Fruit fly (Drosophila melanogaster) whole organism, embryonic: Measurements from ENCODE around the gene CG9297.

Experiments
- Asciz ChIP-seq: fragments of 200-800 bp; sonication (Bioruptor generic); optimal IDR thresholded peaks from 2 replicates; lab custom pipeline; 2017; ENCODE audit warnings: missing biosample characterization, mild to moderate bottlenecking, missing genetic modification characterization, missing genetic modification reagents
- Atf6 ChIP-seq: fragments of 200-800 bp; sonication (Bioruptor generic); IDR thresholded peaks from 2 replicates; pipeline ENCODE4 v1.3.6; 2022; ENCODE audit warnings: missing biosample characterization, missing genetic modification characterization
- B-H2 ChIP-seq: fragments of 200-800 bp; sonication (Bioruptor generic); optimal IDR thresholded peaks from 2 replicates; lab custom pipeline; 2018; ENCODE audit warnings: missing biosample characterization, mild to moderate bottlenecking, missing genetic modification characterization
- CG12659 ChIP-seq: fragments of 200-800 bp; sonication (Bioruptor generic); optimal IDR thresholded peaks from 3 replicates; lab custom pipeline; 2017; ENCODE audit warnings: mild to moderate bottlenecking, missing biosample characterization, missing genetic modification reagents, missing genetic modification characterization
- CG12942 ChIP-seq: fragments of 200-800 bp; sonication (Bioruptor generic); optimal IDR thresholded peaks from 3 replicates; lab custom pipeline; 2016; ENCODE audit warnings: missing biosample characterization, missing genetic modification characterization
- CG13296 ChIP-seq: fragments of 200-800 bp; sonication (Bioruptor generic); optimal IDR thresholded peaks from 3 replicates; lab custom pipeline; 2018; ENCODE audit warnings: missing biosample characterization, mild to moderate bottlenecking, missing genetic modification characterization
- CG15601 ChIP-seq: fragments of 200-800 bp; sonication (Bioruptor generic); optimal IDR thresholded peaks from 3 replicates; lab custom pipeline; 2019; ENCODE audit warnings: missing biosample characterization, mild to moderate bottlenecking, missing genetic modification characterization, moderate library complexity
- CG17912 ChIP-seq: fragments of 200-800 bp; sonication (Bioruptor generic); optimal IDR thresholded peaks from 2 replicates; lab custom pipeline; 2018; ENCODE audit warnings: missing biosample characterization, mild to moderate bottlenecking, missing genetic modification characterization
- CG3163 ChIP-seq: fragments of 200-800 bp; sonication (Bioruptor generic); optimal IDR thresholded peaks from 3 replicates; lab custom pipeline; 2016; ENCODE audit warnings: missing biosample characterization, missing genetic modification characterization
- CG4617 ChIP-seq: fragments of 200-800 bp; sonication (Bioruptor generic); optimal IDR thresholded peaks from 3 replicates; lab custom pipeline; 2016; ENCODE audit warnings: missing biosample characterization, missing genetic modification characterization, borderline replicate concordance
- CG6654 ChIP-seq: fragments of 200-800 bp; sonication (Bioruptor generic); optimal IDR thresholded peaks from 2 replicates; lab custom pipeline; 2017; ENCODE audit warnings: missing biosample characterization, mild to moderate bottlenecking, missing genetic modification characterization
- CG7839 ChIP-seq: fragments of 200-800 bp; sonication (Bioruptor generic); optimal IDR thresholded peaks from 3 replicates; lab custom pipeline; 2018; ENCODE audit warnings: missing biosample characterization, mild to moderate bottlenecking, missing genetic modification characterization, moderate library complexity
- CG8281 ChIP-seq: fragments of 200-800 bp; sonication (Bioruptor generic); optimal IDR thresholded peaks from 2 replicates; lab custom pipeline; 2018; ENCODE audit warnings: missing biosample characterization, mild to moderate bottlenecking, missing genetic modification characterization, moderate library complexity
- CG8290 ChIP-seq, 3 experiments: fragments of 200-800 bp; sonication (Bioruptor generic); optimal IDR thresholded peaks; 2 replicates each; lab custom pipeline; 2016 to 2019; ENCODE audit warnings: missing biosample characterization in 3 of 3, missing genetic modification characterization in 3 of 3, mild to moderate bottlenecking in 2 of 3, moderate library complexity in 1 of 3
- CrebB ChIP-seq: fragments of 200-800 bp; sonication (Bioruptor generic); optimal IDR thresholded peaks from 3 replicates; lab custom pipeline; 2018; ENCODE audit warnings: missing biosample characterization, mild to moderate bottlenecking, missing genetic modification characterization
- Dad ChIP-seq: fragments of 200-800 bp; sonication (Bioruptor generic); optimal IDR thresholded peaks from 3 replicates; lab custom pipeline; 2016; ENCODE audit warnings: missing biosample characterization, missing genetic modification characterization
- Dek ChIP-seq: fragments of 200-800 bp; sonication (Bioruptor generic); optimal IDR thresholded peaks from 3 replicates; lab custom pipeline; 2019; ENCODE audit warnings: missing biosample characterization, mild to moderate bottlenecking, missing genetic modification characterization, moderate library complexity
- Dfd ChIP-seq, 2 experiments: fragments of >200 bp; optimal IDR thresholded peaks; 2 replicates each; lab custom pipeline; 2017; ENCODE audit warnings: missing biosample characterization in 2 of 2, missing genetic modification characterization in 2 of 2
- Dp ChIP-seq: fragments of 200-800 bp; sonication (Bioruptor generic); optimal IDR thresholded peaks from 2 replicates; lab custom pipeline; 2018; ENCODE audit warnings: missing biosample characterization, mild to moderate bottlenecking, missing genetic modification characterization, moderate library complexity
- Fer2 ChIP-seq: fragments of 200-800 bp; sonication (Bioruptor generic); optimal IDR thresholded peaks from 2 replicates; lab custom pipeline; 2018; ENCODE audit warnings: missing biosample characterization, mild to moderate bottlenecking, missing genetic modification characterization, moderate library complexity
- HLHmδ ChIP-seq: fragments of 200-800 bp; sonication (Bioruptor generic); optimal IDR thresholded peaks from 2 replicates; lab custom pipeline; 2018; ENCODE audit warnings: missing biosample characterization, mild to moderate bottlenecking, missing genetic modification characterization, moderate library complexity
- Hr51 ChIP-seq, 2 experiments: fragments of 200-800 bp; sonication (Bioruptor generic); optimal IDR thresholded peaks; 2 replicates in 1 of 2; 3 replicates in 1 of 2; lab custom pipeline; 2016 to 2018; ENCODE audit warnings: missing biosample characterization in 2 of 2, missing genetic modification characterization in 2 of 2, mild to moderate bottlenecking in 1 of 2, moderate library complexity in 1 of 2
- Hsf ChIP-seq: fragments of 200-800 bp; sonication (Bioruptor generic); optimal IDR thresholded peaks from 3 replicates; lab custom pipeline; 2016; ENCODE audit warnings: missing biosample characterization, missing genetic modification characterization
- Lhr ChIP-seq: fragments of 200-800 bp; sonication (Bioruptor generic); optimal IDR thresholded peaks from 3 replicates; lab custom pipeline; 2017; ENCODE audit warnings: mild to moderate bottlenecking, missing biosample characterization, missing genetic modification reagents, missing genetic modification characterization
- Lim3 ChIP-seq: fragments of 200-800 bp; sonication (Bioruptor generic); IDR thresholded peaks from 2 replicates; pipeline ENCODE4 v1.3.6; 2022; ENCODE audit warnings: missing biosample characterization, missing genetic modification characterization
- MBD-R2 ChIP-seq: fragments of 200-800 bp; sonication (Bioruptor generic); IDR thresholded peaks from 2 replicates; pipeline ENCODE4 v1.3.6; 2022; ENCODE audit warnings: missing biosample characterization, missing genetic modification characterization
- Mes4 ChIP-seq: fragments of 200-800 bp; sonication (Bioruptor generic); optimal IDR thresholded peaks from 2 replicates; lab custom pipeline; 2016; ENCODE audit warnings: missing biosample characterization, missing genetic modification characterization
- Nf-YA ChIP-seq: fragments of 200-800 bp; sonication (Bioruptor generic); IDR thresholded peaks from 2 replicates; pipeline ENCODE4 v1.3.6; 2022; ENCODE audit warnings: missing biosample characterization, missing genetic modification characterization
- Nf-YC ChIP-seq: fragments of 200-800 bp; optimal IDR thresholded peaks from 3 replicates; lab custom pipeline; 2019; ENCODE audit warnings: missing biosample characterization, mild to moderate bottlenecking, missing genetic modification characterization, moderate library complexity
- Sin3A ChIP-seq: fragments of >200 bp; optimal IDR thresholded peaks from 2 replicates; lab custom pipeline; 2018
- cas ChIP-seq: fragments of 200-800 bp; sonication (Bioruptor generic); IDR thresholded peaks from 2 replicates; pipeline ENCODE4 v1.3.6; 2022; ENCODE audit warnings: missing biosample characterization, missing genetic modification characterization
- crc ChIP-seq: fragments of 200-800 bp; sonication (Bioruptor generic); optimal IDR thresholded peaks from 2 replicates; lab custom pipeline; 2016; ENCODE audit warnings: missing biosample characterization, missing genetic modification characterization
- gfzf ChIP-seq: fragments of 200-800 bp; sonication (Bioruptor generic); optimal IDR thresholded peaks from 2 replicates; lab custom pipeline; 2016; ENCODE audit warnings: missing biosample characterization, mild to moderate bottlenecking, missing genetic modification characterization, moderate library complexity
- ham ChIP-seq: fragments of 200-800 bp; sonication (Bioruptor generic); IDR thresholded peaks from 2 replicates; pipeline ENCODE4 v1.3.6; 2022; ENCODE audit warnings: missing biosample characterization, missing genetic modification characterization
- hb ChIP-seq: fragments of 200-800 bp; sonication (Bioruptor generic); IDR thresholded peaks from 3 replicates; pipeline ENCODE4 v1.3.6; 2022; ENCODE audit warnings: missing biosample characterization, missing genetic modification characterization; ENCODE audit not compliant: partially characterized antibody
- inv ChIP-seq: fragments of 200-800 bp; sonication (Bioruptor generic); IDR thresholded peaks from 2 replicates; pipeline ENCODE4 v1.3.6; 2022; ENCODE audit warnings: missing biosample characterization, missing genetic modification characterization; ENCODE audit not compliant: partially characterized antibody
- kay ChIP-seq: fragments of 200-800 bp; sonication (Bioruptor generic); optimal IDR thresholded peaks from 2 replicates; lab custom pipeline; 2016; ENCODE audit warnings: missing biosample characterization, missing genetic modification characterization
- ken ChIP-seq: fragments of 200-800 bp; sonication (Bioruptor generic); IDR thresholded peaks from 3 replicates; pipeline ENCODE4 v1.3.6; 2022; ENCODE audit warnings: missing biosample characterization, missing genetic modification characterization
- lilli ChIP-seq: fragments of 200-800 bp; sonication (Bioruptor generic); optimal IDR thresholded peaks from 3 replicates; lab custom pipeline; 2016; ENCODE audit warnings: missing biosample characterization, missing genetic modification characterization
- maf-S ChIP-seq: fragments of 200-800 bp; sonication (Bioruptor generic); optimal IDR thresholded peaks from 2 replicates; lab custom pipeline; 2016; ENCODE audit warnings: missing biosample characterization, missing genetic modification characterization
- org-1 ChIP-seq: fragments of 200-800 bp; sonication (Bioruptor generic); optimal IDR thresholded peaks from 2 replicates; lab custom pipeline; 2017; ENCODE audit warnings: missing biosample characterization, missing genetic modification characterization
- pan ChIP-seq, 4 experiments: fragments of >200 bp in 3 of 4; fragments of 200-800 bp in 1 of 4; sonication (Bioruptor generic) in 1 of 4; optimal IDR thresholded peaks in 3 of 4; IDR thresholded peaks in 1 of 4; 2 replicates each; pipeline versions ENCODE4 v1.3.6 to Lab custom; 2017 to 2022; ENCODE audit warnings: missing biosample characterization in 2 of 4, missing genetic modification characterization in 2 of 4, mixed read lengths in 1 of 4
- pros ChIP-seq: fragments of 200-800 bp; sonication (Bioruptor generic); optimal IDR thresholded peaks from 3 replicates; lab custom pipeline; 2019; ENCODE audit warnings: missing biosample characterization, mild to moderate bottlenecking, missing genetic modification characterization, moderate library complexity
- psq ChIP-seq: fragments of 200-800 bp; sonication (Bioruptor generic); optimal IDR thresholded peaks from 2 replicates; lab custom pipeline; 2017; ENCODE audit warnings: missing biosample characterization, missing genetic modification characterization
- slou ChIP-seq: fragments of 200-800 bp; sonication (Bioruptor generic); optimal IDR thresholded peaks from 3 replicates; lab custom pipeline; 2016; ENCODE audit warnings: missing biosample characterization, missing genetic modification characterization
- sug ChIP-seq: fragments of 200-800 bp; optimal IDR thresholded peaks from 2 replicates; lab custom pipeline; 2019; ENCODE audit warnings: missing biosample characterization, mild to moderate bottlenecking, missing genetic modification characterization, moderate library complexity
- tap ChIP-seq: fragments of 200-800 bp; optimal IDR thresholded peaks from 3 replicates; lab custom pipeline; 2019; ENCODE audit warnings: missing biosample characterization, mild to moderate bottlenecking, missing genetic modification characterization, moderate library complexity
- zen ChIP-seq: fragments of 200-800 bp; sonication (Bioruptor generic); optimal IDR thresholded peaks from 3 replicates; lab custom pipeline; 2018; ENCODE audit warnings: missing biosample characterization, mild to moderate bottlenecking, missing genetic modification characterization, moderate library complexity

CG9297 gene

dm6 chr3R:13817480-13818305 is 46.4 kb downstream of the CG9297 start (continued):
- TF ChIP-seq Atf6 (GFP tag; lab: Robert Waterston, UW) (no peak), slou (GFP tag; lab: Kevin White, UChicago) (peak; percentile 1), ham (GFP tag; lab: Robert Waterston, UW) (no peak), hb (GFP tag; lab: Robert Waterston, UW) (no peak), CG15601 (tag; lab: Kevin White, UChicago) (peak; percentile 66), Lhr (GFP tag; lab: Kevin White, UChicago) (peak; percentile 35), maf-S (GFP tag; lab: Kevin White, UChicago) (no peak), Asciz (GFP tag; lab: Kevin White, UChicago) (peak; percentile 78), CG7839 (tag; lab: Kevin White, UChicago) (peak; percentile 82), pros (GFP tag; lab: Kevin White, UChicago) (peak; percentile 87), CG4617 (GFP tag; lab: Kevin White, UChicago) (no peak), Nf-YC (peak; percentile 6), Lim3 (GFP tag; lab: Robert Waterston, UW) (peak; percentile 10; the same call in 1 of the 2 replicates), lilli (GFP tag; lab: Kevin White, UChicago) (no peak), inv (GFP tag; lab: Robert Waterston, UW) (no peak), Dad (GFP tag; lab: Kevin White, UChicago) (no peak), CG12942 (GFP tag; lab: Kevin White, UChicago) (peak; percentile 29), CG8281 (tag; lab: Kevin White, UChicago) (peak; percentile 23), gfzf (GFP tag; lab: Kevin White, UChicago) (no peak), Hr51 (GFP tag; optimal IDR thresholded peaks at IDR 0.05; lab: Kevin White, UChicago) (peak in 1 of 2 experiments; percentile 73), cas (no peak), HLHmδ (GFP tag; lab: Kevin White, UChicago) (no peak), ken (GFP tag; lab: Robert Waterston, UW) (peak; percentile 62; the same call in 2 of the 3 replicates), pan (optimal IDR thresholded peaks at IDR 0.05; lab: Kevin White, UChicago) (no peak), pan (GFP tag; optimal IDR thresholded peaks at IDR 0.05 in 1 of 2, IDR thresholded peaks at IDR 0.05 in 1 of 2) (peak in 1 of 2 experiments; percentile 47), org-1 (GFP tag; lab: Kevin White, UChicago) (peak; percentile 62), Sin3A (lab: Kevin White, UChicago) (no peak), CG8290 (GFP tag; optimal IDR thresholded peaks at IDR 0.05; lab: Kevin White, UChicago) (no peak), CG8290 (tag; optimal IDR thresholded peaks at IDR 0.05; lab: Kevin White, UChicago) (no peak), B-H2 (GFP tag; lab: Kevin White, UChicago) (no peak), Nf-YA (no peak), psq (no peak), crc (GFP tag; lab: Kevin White, UChicago) (no peak), CG13296 (no peak), CG3163 (no peak), Dfd (GFP tag; optimal IDR thresholded peaks at IDR 0.05; lab: Kevin White, UChicago) (no peak), kay (GFP tag; lab: Kevin White, UChicago) (peak; percentile 50), Dek (tag; lab: Kevin White, UChicago) (no peak), CG6654 (GFP tag; lab: Kevin White, UChicago) (peak; percentile 83), CG12659 (peak; percentile 51), sug (tag; lab: Kevin White, UChicago) (peak; percentile 18), Mes4 (no peak), CrebB (tag; lab: Kevin White, UChicago) (no peak), CG17912 (GFP tag; lab: Kevin White, UChicago) (no peak), tap (peak; percentile 45), zen (tag; lab: Kevin White, UChicago) (no peak), MBD-R2 (no peak), Hsf (no peak), Dp (GFP tag; lab: Kevin White, UChicago) (no peak), Fer2 (tag; lab: Kevin White, UChicago) (no peak)
